Fruit fly (Drosophila melanogaster) ovary, adult (tissue): Measurements from ENCODE around the gene CG17752.

Experiments
- CG17801 ChIP-seq: fragments of 200-800 bp; optimal IDR thresholded peaks from 2 replicates; lab custom pipeline; 2019; ENCODE audit warnings: missing biosample characterization, mild to moderate bottlenecking, missing genetic modification characterization, moderate library complexity; ENCODE audit not compliant: partially characterized antibody

Gene CG17752

dm6 chr3R:19644094-19644900 is 34.3 kb downstream of the CG17752 start, which contains the start of gene Vha13:
Gene Vha13 (minus strand): TSS chr3R:19644386.
- peak; percentile 74 for TF ChIP-seq CG17801 (GFP tag; lab: Kevin White, UChicago)

dm6 chr3R:19644901-19645204 is 34.8 kb downstream of the CG17752 start, which contains the start of gene Nup58:
Gene Nup58 (plus strand): TSS chr3R:19645026.
- TF ChIP-seq CG17801 (GFP tag; lab: Kevin White, UChicago) = peak; percentile 11

dm6 chr3R:19648289-19648916 is 38.4 kb downstream of the CG17752 start, which contains the start of the genes CG6195 and CG31220:
Gene CG6195 (minus strand): TSS chr3R:19648410.
Gene CG31220 (plus strand): TSS chr3R:19648487.
- no peak for TF ChIP-seq CG17801 (GFP tag; lab: Kevin White, UChicago)

- no peak for TF ChIP-seq CG17801 (GFP tag; lab: Kevin White, UChicago)
Measured at dm6 chr3R:19650718-19651117, 40.7 kb downstream of the CG17752 start, which contains the start of gene CG31219. Gene CG31219 (plus strand): TSS chr3R:19651018.

- no peak for TF ChIP-seq CG17801 (GFP tag; lab: Kevin White, UChicago)
Measured at dm6 chr3R:19656455-19656854, 46.4 kb downstream of the CG17752 start.

- no peak for TF ChIP-seq CG17801 (GFP tag; lab: Kevin White, UChicago)
Measured at dm6 chr3R:19657235-19657634, 47.2 kb downstream of the CG17752 start.

- TF ChIP-seq CG17801 (GFP tag; lab: Kevin White, UChicago) = no peak
Measured at dm6 chr3R:19657766-19658165, 47.7 kb downstream of the CG17752 start, which contains the start of gene CG6184. Gene CG6184 (minus strand): TSS chr3R:19657866.

- TF ChIP-seq CG17801 (GFP tag; lab: Kevin White, UChicago) = no peak
Measured at dm6 chr3R:19659448-19659847, 49.4 kb downstream of the CG17752 start, which contains the start of gene ort. Gene ort (plus strand): TSS chr3R:19659748.
